Worm (Caenorhabditis elegans) whole organism, late embryonic: Measurements from ENCODE around the gene tag-120.
A peak's percentile ranks its signal among the peaks of the same experiment; 100 is the strongest.

ENCODE experiments used
- K09A11.1 ChIP-seq: sonication (generic microtip); optimal IDR thresholded peaks from 2 replicates; lab custom pipeline; 2017; ENCODE audit warnings: antibody characterized with exemption, mild to moderate bottlenecking, missing genetic modification characterization, missing compliant biosample characterization; ENCODE audit not compliant: insufficient read depth
- ceh-6 ChIP-seq: fragments of 200-800 bp; sonication (Bioruptor generic); optimal IDR thresholded peaks from 2 replicates; lab custom pipeline; 2018; ENCODE audit warnings: mild to moderate bottlenecking, missing genetic modification characterization, missing compliant biosample characterization
- ceh-9 ChIP-seq: sonication (generic microtip); optimal IDR thresholded peaks from 2 replicates; lab custom pipeline; 2016; ENCODE audit warnings: mild to moderate bottlenecking, missing genetic modification characterization, inconsistent platforms, missing compliant biosample characterization
- elt-2 ChIP-seq: sonication (generic microtip); optimal IDR thresholded peaks from 2 replicates; lab custom pipeline; 2016; ENCODE audit warnings: missing genetic modification reagents, missing genetic modification characterization, missing compliant biosample characterization
- lim-6 ChIP-seq: sonication (generic microtip); optimal IDR thresholded peaks from 2 replicates; lab custom pipeline; 2016; ENCODE audit warnings: missing genetic modification characterization, missing compliant biosample characterization
- nhr-11 ChIP-seq: fragments of 150-350 bp; optimal IDR thresholded peaks from 2 replicates; lab custom pipeline; 2014; ENCODE audit warnings: missing biosample characterization, missing genetic modification characterization
- pha-2 ChIP-seq: sonication (generic microtip); optimal IDR thresholded peaks from 2 replicates; lab custom pipeline; 2017; ENCODE audit warnings: mild to moderate bottlenecking, missing genetic modification characterization, missing compliant biosample characterization
- pha-4 ChIP-seq: fragments of 150-350 bp; optimal IDR thresholded peaks from 2 replicates; lab custom pipeline; 2018; ENCODE audit warnings: missing biosample characterization, missing genetic modification reagents, missing genetic modification characterization
- pqm-1 ChIP-seq: sonication (generic microtip); optimal IDR thresholded peaks from 2 replicates; lab custom pipeline; 2016; ENCODE audit warnings: missing genetic modification characterization, missing compliant biosample characterization
- sox-4 ChIP-seq: sonication (generic microtip); optimal IDR thresholded peaks from 2 replicates; lab custom pipeline; 2017; ENCODE audit warnings: mild to moderate bottlenecking, missing genetic modification characterization, inconsistent platforms, missing compliant biosample characterization
- ttx-3 ChIP-seq: sonication (generic microtip); optimal IDR thresholded peaks from 2 replicates; lab custom pipeline; 2016; ENCODE audit warnings: missing genetic modification reagents, missing genetic modification characterization, missing compliant biosample characterization
- unc-86 ChIP-seq: sonication (generic microtip); optimal IDR thresholded peaks from 2 replicates; lab custom pipeline; 2016; ENCODE audit warnings: missing genetic modification characterization, missing compliant biosample characterization
- zip-5 ChIP-seq: sonication (generic microtip); optimal IDR thresholded peaks from 2 replicates; lab custom pipeline; 2016; ENCODE audit warnings: missing genetic modification characterization, missing compliant biosample characterization

DNA sequence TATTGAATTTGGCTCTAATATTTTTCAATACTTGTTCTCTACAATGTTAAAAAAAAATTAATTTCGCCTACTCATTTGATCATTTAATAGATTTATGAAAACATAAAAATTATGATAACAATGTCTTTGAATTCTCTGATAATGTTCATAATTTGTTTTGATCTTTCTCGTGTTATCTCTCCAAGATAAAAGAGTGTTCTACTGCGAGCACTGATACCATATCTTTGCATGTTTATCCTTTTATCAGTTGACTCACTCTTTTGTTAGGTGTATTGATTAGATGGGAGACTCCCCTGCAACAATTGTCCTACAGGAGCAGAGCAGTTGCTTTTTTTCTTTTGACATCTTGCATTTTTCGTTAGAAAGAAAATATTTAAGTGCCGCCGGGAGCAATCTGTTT lies 10.4 kb downstream of the tag-120 start:
- TF ChIP-seq pqm-1 (tag; lab: Kevin White, UChicago) (no peak), K09A11.1 (no peak), sox-4 (tag; lab: Kevin White, UChicago) (no peak), ceh-9 (tag; lab: Kevin White, UChicago) (no peak), ceh-6 (GFP tag; lab: Kevin White, UChicago) (no peak), zip-5 (tag; lab: Kevin White, UChicago) (no peak), elt-2 (peak; percentile 99), ttx-3 (tag; lab: Kevin White, UChicago) (no peak), pha-4 (tag; lab: Kevin White, UChicago) (no peak), lim-6 (tag; lab: Kevin White, UChicago) (no peak), nhr-11 (tag; lab: Kevin White, UChicago) (no peak), pha-2 (tag; lab: Kevin White, UChicago) (no peak), unc-86 (tag; lab: Kevin White, UChicago) (no peak)
